Fruit fly (Drosophila melanogaster) whole organism, wandering third instar larva: ENCODE results near the gene dre4.

ENCODE experiments used
- Abd-B ChIP-seq: fragments of >200 bp; optimal IDR thresholded peaks from 2 replicates; lab custom pipeline; 2017; ENCODE audit warnings: missing biosample characterization, missing genetic modification characterization
- CG32264 ChIP-seq: fragments of 200-800 bp; sonication (Bioruptor generic); optimal IDR thresholded peaks from 2 replicates; lab custom pipeline; 2016; ENCODE audit warnings: missing biosample characterization, missing genetic modification characterization
- CG9705 ChIP-seq: fragments of 200-800 bp; sonication (Bioruptor generic); optimal IDR thresholded peaks from 2 replicates; lab custom pipeline; 2018; ENCODE audit warnings: missing biosample characterization, mild to moderate bottlenecking, missing genetic modification characterization
- CrebA ChIP-seq: fragments of 200-800 bp; sonication (Bioruptor generic); optimal IDR thresholded peaks from 2 replicates; lab custom pipeline; 2016; ENCODE audit warnings: missing biosample characterization, mild to moderate bottlenecking, missing genetic modification characterization, borderline replicate concordance
- Dfd ChIP-seq: fragments of >200 bp; optimal IDR thresholded peaks from 2 replicates; lab custom pipeline; 2017; ENCODE audit warnings: missing biosample characterization, missing genetic modification characterization
- Dif ChIP-seq: fragments of 200-275, 200-300 bp; sonication (Bioruptor generic); optimal IDR thresholded peaks from 2 replicates; lab custom pipeline; 2018; ENCODE audit warnings: missing biosample characterization, missing genetic modification characterization; ENCODE audit not compliant: partially characterized antibody
- HLH106 ChIP-seq: fragments of 200-800 bp; optimal IDR thresholded peaks from 3 replicates; lab custom pipeline; 2019; ENCODE audit warnings: missing biosample characterization, mild to moderate bottlenecking, missing genetic modification characterization, moderate library complexity
- Hnf4 ChIP-seq: fragments of 200-800 bp; sonication (Bioruptor generic); optimal IDR thresholded peaks from 2 replicates; lab custom pipeline; 2016; ENCODE audit warnings: missing biosample characterization, mild to moderate bottlenecking, missing genetic modification characterization
- Hr78 ChIP-seq: fragments of >200 bp; optimal IDR thresholded peaks from 2 replicates; lab custom pipeline; 2017; ENCODE audit warnings: missing biosample characterization, missing genetic modification characterization
- Hr83 ChIP-seq: fragments of 200-300 bp; sonication (Bioruptor generic); optimal IDR thresholded peaks from 2 replicates; lab custom pipeline; 2016; ENCODE audit warnings: missing biosample characterization, mild to moderate bottlenecking, missing genetic modification characterization, moderate library complexity; ENCODE audit not compliant: poor library complexity, severe bottlenecking
- Jra ChIP-seq: sonication (Bioruptor generic); optimal IDR thresholded peaks from 2 replicates; lab custom pipeline; 2016; ENCODE audit warnings: missing biosample characterization, missing genetic modification characterization
- Mio ChIP-seq: sonication (Bioruptor generic); optimal IDR thresholded peaks from 2 replicates; lab custom pipeline; 2016; ENCODE audit warnings: missing biosample characterization, missing genetic modification characterization
- Myc ChIP-seq: fragments of >200 bp; optimal IDR thresholded peaks from 2 replicates; lab custom pipeline; 2017
- N ChIP-seq: fragments of >200 bp; optimal IDR thresholded peaks from 2 replicates; lab custom pipeline; 2018; ENCODE audit warnings: missing biosample characterization, missing external identifiers, missing genetic modification characterization
- Rel ChIP-seq, 2 experiments: fragments of 200-800 bp; sonication (Bioruptor generic) in 1 of 2; optimal IDR thresholded peaks; 2 replicates in 1 of 2; 3 replicates in 1 of 2; lab custom pipeline; 2016 to 2019; ENCODE audit warnings: mild to moderate bottlenecking in 2 of 2, missing biosample characterization in 2 of 2, missing genetic modification characterization in 2 of 2, moderate library complexity in 1 of 2
- Sp1 ChIP-seq: fragments of 200-800 bp; sonication (Bioruptor generic); optimal IDR thresholded peaks from 3 replicates; lab custom pipeline; 2019; ENCODE audit warnings: missing biosample characterization, mild to moderate bottlenecking, missing genetic modification characterization, moderate library complexity
- Vsx2 ChIP-seq: fragments of 200-300, 225-300 bp; sonication (Bioruptor generic); optimal IDR thresholded peaks from 2 replicates; lab custom pipeline; 2018; ENCODE audit warnings: missing biosample characterization, missing genetic modification characterization; ENCODE audit not compliant: partially characterized antibody
- br ChIP-seq: fragments of 200-800 bp; sonication (Bioruptor generic); optimal IDR thresholded peaks from 2 replicates; lab custom pipeline; 2016; ENCODE audit warnings: missing biosample characterization, missing genetic modification characterization
- brk ChIP-seq: fragments of 200-800 bp; sonication (Bioruptor generic); optimal IDR thresholded peaks from 2 replicates; lab custom pipeline; 2016; ENCODE audit warnings: missing biosample characterization, mild to moderate bottlenecking, missing genetic modification characterization
- dl ChIP-seq, 2 experiments: fragments of 175-275, 200-275 bp in 1 of 2; fragments of 200-275 bp in 1 of 2; sonication (Bioruptor generic); optimal IDR thresholded peaks; lab custom pipeline; 2018; ENCODE audit warnings: mild to moderate bottlenecking in 2 of 2, missing biosample characterization in 2 of 2, missing genetic modification characterization in 2 of 2, moderate library complexity in 2 of 2; ENCODE audit not compliant: partially characterized antibody in 2 of 2, insufficient read depth in 1 of 2
- dmrt93B ChIP-seq: fragments of 200-800 bp; sonication (Bioruptor generic); optimal IDR thresholded peaks from 2 replicates; lab custom pipeline; 2018; ENCODE audit warnings: missing biosample characterization, mild to moderate bottlenecking, missing genetic modification characterization
- ey ChIP-seq: fragments of 200-800 bp; sonication (Bioruptor generic); optimal IDR thresholded peaks from 2 replicates; lab custom pipeline; 2016; ENCODE audit warnings: missing biosample characterization, missing genetic modification characterization
- foxo ChIP-seq, 2 experiments: fragments of 200-800 bp; sonication (Bioruptor generic); optimal IDR thresholded peaks; 2 replicates in 1 of 2; 3 replicates in 1 of 2; lab custom pipeline; 2016 to 2017; ENCODE audit warnings: missing biosample characterization in 2 of 2, missing genetic modification characterization in 2 of 2
- fru ChIP-seq: fragments of 200-800 bp; sonication (Bioruptor generic); optimal IDR thresholded peaks from 3 replicates; lab custom pipeline; 2016; ENCODE audit warnings: missing biosample characterization, mild to moderate bottlenecking, missing genetic modification characterization
- h ChIP-seq: fragments of 200-800 bp; sonication (Bioruptor generic); optimal IDR thresholded peaks from 3 replicates; lab custom pipeline; 2016; ENCODE audit warnings: missing biosample characterization, mild to moderate bottlenecking, missing genetic modification characterization
- jim ChIP-seq: fragments of 175-275, 200-325 bp; sonication (Bioruptor generic); optimal IDR thresholded peaks from 2 replicates; lab custom pipeline; 2016; ENCODE audit warnings: missing biosample characterization, mild to moderate bottlenecking, missing genetic modification characterization
- pan ChIP-seq: fragments of >200 bp; optimal IDR thresholded peaks from 2 replicates; lab custom pipeline; 2017
- psq ChIP-seq: fragments of 200-800 bp; sonication (Bioruptor generic); optimal IDR thresholded peaks from 3 replicates; lab custom pipeline; 2017; ENCODE audit warnings: missing biosample characterization, mild to moderate bottlenecking, missing genetic modification characterization, moderate library complexity
- rgr ChIP-seq: fragments of 200-800 bp; sonication (Bioruptor generic); optimal IDR thresholded peaks from 3 replicates; lab custom pipeline; 2016; ENCODE audit warnings: missing biosample characterization, mild to moderate bottlenecking, missing genetic modification characterization
- sage ChIP-seq: fragments of 200-800 bp; sonication (Bioruptor generic); optimal IDR thresholded peaks from 2 replicates; lab custom pipeline; 2016; ENCODE audit warnings: missing biosample characterization, mild to moderate bottlenecking, missing genetic modification characterization
- sv ChIP-seq: fragments of 200-800 bp; sonication (Bioruptor generic); optimal IDR thresholded peaks from 3 replicates; lab custom pipeline; 2016; ENCODE audit warnings: missing biosample characterization, missing genetic modification characterization
- woc ChIP-seq: sonication (Bioruptor generic); optimal IDR thresholded peaks from 2 replicates; lab custom pipeline; 2016; ENCODE audit warnings: missing biosample characterization, mild to moderate bottlenecking, missing genetic modification characterization

Gene dre4

dm6 chr3L:1861794-1862447 lies 14.2 kb downstream of the dre4 start, which contains the start of gene Rap1:
Gene Rap1, minus strand, starts transcription at chr3L:1862239.
- TF ChIP-seq HLH106 (tag; lab: Kevin White, UChicago) (peak; percentile 51), ey (peak; percentile 36), sv (GFP tag; lab: Kevin White, UChicago) (peak; percentile 45), Vsx2 (GFP tag; lab: Kevin White, UChicago) (no peak), Abd-B (GFP tag; lab: Kevin White, UChicago) (no peak), woc (peak; percentile 82), foxo (GFP tag; optimal IDR thresholded peaks at IDR 0.05; lab: Kevin White, UChicago) (peak in 1 of 2 experiments; percentile 66), Dif (GFP tag; lab: Kevin White, UChicago) (no peak), CG9705 (GFP tag; lab: Kevin White, UChicago) (peak; percentile 46), fru (GFP tag; lab: Kevin White, UChicago) (peak; percentile 33), Hr83 (GFP tag; lab: Kevin White, UChicago) (peak; percentile 88), Mio (GFP tag; lab: Kevin White, UChicago) (no peak), Jra (GFP tag; lab: Kevin White, UChicago) (peak; percentile 60), h (GFP tag; lab: Kevin White, UChicago) (peak; percentile 59), Hnf4 (peak; percentile 35), rgr (GFP tag; lab: Kevin White, UChicago) (peak; percentile 48), Sp1 (GFP tag; lab: Kevin White, UChicago) (peak; percentile 46), dmrt93B (GFP tag; lab: Kevin White, UChicago) (peak; percentile 59), Hr78 (GFP tag; lab: Kevin White, UChicago) (no peak), br (GFP tag; lab: Kevin White, UChicago) (peak; percentile 27)

- TF ChIP-seq pan (lab: Kevin White, UChicago): no peak
- peak; percentile 81 for TF ChIP-seq N (GFP tag; lab: Kevin White, UChicago)
- no peak for TF ChIP-seq h (GFP tag; lab: Kevin White, UChicago)
- no peak for TF ChIP-seq brk
- TF ChIP-seq woc: no peak
- TF ChIP-seq Myc (lab: Kevin White, UChicago): no peak
- no peak for TF ChIP-seq CrebA (GFP tag; lab: Kevin White, UChicago)
- peak; percentile 5 for TF ChIP-seq Rel (GFP tag; optimal IDR thresholded peaks at IDR 0.05; lab: Kevin White, UChicago)
- peak; percentile 11 for TF ChIP-seq Rel (tag; optimal IDR thresholded peaks at IDR 0.05; lab: Kevin White, UChicago)
- TF ChIP-seq Mio (GFP tag; lab: Kevin White, UChicago): no peak
- no peak for TF ChIP-seq ey
- TF ChIP-seq jim (GFP tag; lab: Kevin White, UChicago): no peak
- no peak for TF ChIP-seq Vsx2 (GFP tag; lab: Kevin White, UChicago)
- TF ChIP-seq dl (GFP tag; optimal IDR thresholded peaks at IDR 0.05; lab: Kevin White, UChicago; ENCODE audit: insufficient read depth in 1 of 2, partially characterized antibody in 2 of 2): peak in 1 of 2 experiments; percentile 2
- no peak for TF ChIP-seq Hnf4
These were observed 14.7 kb downstream of the dre4 start for dm6 chr3L:1861400-1861793.

DNA sequence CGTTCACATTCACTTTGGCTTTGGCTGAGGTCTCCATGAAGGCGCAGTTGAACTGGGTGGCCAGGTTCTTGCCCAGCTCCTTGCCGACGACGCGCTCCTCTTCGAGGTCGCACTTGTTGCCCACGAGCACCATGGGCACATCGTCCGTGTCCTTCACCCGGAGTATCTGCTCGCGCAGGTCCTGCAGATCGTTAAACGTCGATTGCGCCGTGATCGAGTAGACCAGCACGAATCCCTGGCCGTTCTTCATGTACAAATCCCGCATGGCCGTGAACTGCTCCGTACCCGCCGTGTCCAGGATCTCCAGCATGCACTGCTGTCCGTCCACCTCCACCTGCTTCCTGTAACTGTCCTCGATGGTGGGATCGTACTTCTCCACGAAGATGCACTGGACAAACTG lies 15.4 kb downstream of the dre4 start:
- TF ChIP-seq fru (GFP tag; lab: Kevin White, UChicago) (no peak), brk (no peak), CG32264 (no peak), sage (GFP tag; lab: Kevin White, UChicago) (no peak), Hr78 (GFP tag; lab: Kevin White, UChicago) (no peak), woc (no peak), Jra (GFP tag; lab: Kevin White, UChicago) (no peak)

DNA sequence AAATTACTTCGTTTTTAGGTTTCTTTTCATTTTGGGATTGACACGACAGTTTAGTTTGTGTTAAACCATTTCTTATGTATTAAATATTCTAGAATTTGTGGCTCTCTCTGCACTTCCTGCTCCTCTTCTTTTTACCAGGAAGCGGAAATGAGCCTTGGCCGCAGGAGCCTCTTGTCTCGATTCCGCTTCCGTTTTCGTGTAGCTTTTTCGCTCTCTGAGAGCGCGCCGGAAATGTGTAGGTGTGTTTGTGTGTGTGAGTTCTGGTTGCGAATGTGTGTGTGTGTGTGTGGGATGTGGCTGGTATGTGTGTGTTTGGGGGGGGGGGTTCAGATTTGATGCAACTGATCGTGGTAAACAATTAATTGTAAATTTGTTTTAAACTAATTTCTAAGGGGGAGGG lies 16.5 kb downstream of the dre4 start:
- TF ChIP-seq Hr83 (GFP tag; lab: Kevin White, UChicago) (peak; percentile 53), rgr (GFP tag; lab: Kevin White, UChicago) (peak; percentile 8), Sp1 (GFP tag; lab: Kevin White, UChicago) (peak; percentile 22), dl (GFP tag; optimal IDR thresholded peaks at IDR 0.05; lab: Kevin White, UChicago; ENCODE audit: insufficient read depth in 1 of 2, partially characterized antibody in 2 of 2) (no peak), CG9705 (GFP tag; lab: Kevin White, UChicago) (peak; percentile 8), Dfd (GFP tag; lab: Kevin White, UChicago) (peak; percentile 5), psq (GFP tag; lab: Kevin White, UChicago) (no peak), HLH106 (tag; lab: Kevin White, UChicago) (peak; percentile 17), Abd-B (GFP tag; lab: Kevin White, UChicago) (no peak)
- TF ChIP-seq, all 38 proteins: peak for 6
